Fruit fly (Drosophila melanogaster): ENCODE data around the gene Epg5.

The Epg5 gene

DNA sequence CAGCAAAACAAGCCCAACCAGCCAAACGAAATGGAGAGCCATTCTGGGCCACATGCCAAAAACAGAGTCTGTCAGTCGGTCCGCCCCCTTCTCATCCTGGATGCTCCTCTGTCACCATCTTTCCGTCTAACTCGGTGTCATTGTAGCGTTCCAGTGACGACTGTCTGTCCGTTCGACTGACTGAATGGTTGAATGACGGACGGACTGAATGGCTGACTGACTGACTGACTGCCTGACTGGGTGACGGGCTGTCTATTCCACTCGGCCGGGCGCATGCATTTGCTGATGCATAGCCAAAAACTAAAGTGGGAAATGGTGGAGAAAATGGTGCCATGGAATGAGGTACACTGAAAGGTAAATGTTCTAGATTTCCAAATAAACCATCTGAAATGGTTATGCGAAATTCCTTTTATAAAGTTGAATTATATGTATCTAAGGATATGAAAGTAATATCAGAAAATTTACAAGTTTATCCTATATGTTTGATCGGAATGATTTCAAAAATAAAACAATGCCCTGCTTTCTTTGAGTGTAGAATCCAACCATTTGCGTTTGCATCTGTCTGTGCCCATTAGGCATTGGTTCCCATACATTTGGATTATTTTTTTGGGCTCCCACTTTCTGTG lies 45.7 kb upstream of the Epg5 start (continued):
- TF ChIP-seq CG6272 (GFP tag; IDR thresholded peaks at IDR 0.05) (0 out of 2 replicates have a peak, but pooled peaks have one; percentile 29), CG14441 (GFP tag; IDR thresholded peaks at IDR 0.05) (0 out of 2 replicates have a peak, but pooled peaks have one; percentile 37), run (tag; optimal IDR thresholded peaks at IDR 0.05) (no peak), CG4820 (GFP tag; optimal IDR thresholded peaks at IDR 0.05) (peak; percentile 2), CG4424 (GFP tag; optimal IDR thresholded peaks at IDR 0.05) (peak; percentile 2), CG10654 (GFP tag; optimal IDR thresholded peaks at IDR 0.05) (peak; percentile 28), CG14965 (GFP tag; optimal IDR thresholded peaks at IDR 0.05; ENCODE audit: borderline replicate concordance) (no peak), CG12769 (tag; optimal IDR thresholded peaks at IDR 0.05) (peak; percentile 3), Mrtf (GFP tag; IDR thresholded peaks at IDR 0.05) (0 out of 3 replicates have a peak, but pooled peaks have one; percentile 35), Oli (tag; optimal IDR thresholded peaks at IDR 0.05) (peak; percentile 32), CG8281 (tag; optimal IDR thresholded peaks at IDR 0.05) (peak; percentile 94), tap (tag; optimal IDR thresholded peaks at IDR 0.05) (peak; percentile 67), Drgx (GFP tag; IDR thresholded peaks at IDR 0.05) (peak; percentile 21; the same call in 1 of the 2 replicates), CG14014 (GFP tag; IDR thresholded peaks at IDR 0.05) (0 out of 2 replicates have a peak, but pooled peaks have one; percentile 16), lov (optimal IDR thresholded peaks at IDR 0.05) (no peak), lov (GFP tag; IDR thresholded peaks at IDR 0.05) (no peak), CG1233 (GFP tag; optimal IDR thresholded peaks at IDR 0.05) (peak; percentile 14), tin (GFP tag; optimal IDR thresholded peaks at IDR 0.05) (peak; percentile 32), Hr39 (optimal IDR thresholded peaks at IDR 0.05) (no peak), Hr51 (GFP tag; optimal IDR thresholded peaks at IDR 0.05) (peak in 1 of 2 experiments; percentile 35), cg (GFP tag; optimal IDR thresholded peaks at IDR 0.05) (no peak)

DNA sequence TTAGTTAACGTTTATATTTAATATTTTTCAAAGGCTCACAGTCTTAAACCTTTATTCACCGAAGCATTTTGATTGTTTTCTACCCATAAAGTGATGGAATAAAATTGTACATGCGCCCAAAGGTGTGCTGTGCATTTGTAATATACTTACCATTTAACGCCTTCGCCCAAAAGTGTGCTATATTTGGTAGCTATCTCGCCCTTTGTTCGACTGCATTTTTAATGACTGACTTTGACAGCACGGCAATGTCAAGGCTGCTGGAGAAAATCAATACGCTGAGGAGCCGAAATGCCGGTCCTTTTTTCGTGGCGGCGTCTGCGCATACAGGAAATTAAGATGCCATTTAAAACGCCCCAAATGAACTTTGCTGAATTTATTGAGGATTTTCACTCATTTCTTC lies 40.1 kb upstream of the Epg5 start:
- TF ChIP-seq Atf3 (GFP tag; optimal IDR thresholded peaks at IDR 0.05) (no peak), nerfin-1 (tag; optimal IDR thresholded peaks at IDR 0.05) (no peak), Antp (GFP tag; optimal IDR thresholded peaks at IDR 0.05) (no peak), ERR (GFP tag; optimal IDR thresholded peaks at IDR 0.05) (peak; percentile 84), btn (GFP tag; optimal IDR thresholded peaks at IDR 0.05) (no peak), CTCF (GFP tag; optimal IDR thresholded peaks at IDR 0.05) (peak; percentile 28), CG30431 (GFP tag; optimal IDR thresholded peaks at IDR 0.05) (no peak), D19B (GFP tag; optimal IDR thresholded peaks at IDR 0.05) (no peak), CG8290 (GFP tag; optimal IDR thresholded peaks at IDR 0.05) (no peak), CG8290 (tag; optimal IDR thresholded peaks at IDR 0.05) (peak in 1 of 2 experiments; percentile 18), gem (tag; optimal IDR thresholded peaks at IDR 0.05) (no peak), CG17912 (GFP tag; optimal IDR thresholded peaks at IDR 0.05) (no peak), dpn (GFP tag; optimal IDR thresholded peaks at IDR 0.05) (no peak), cwo (GFP tag; optimal IDR thresholded peaks at IDR 0.05) (no peak), CG13287 (GFP tag; IDR thresholded peaks at IDR 0.05; ENCODE audit: partially characterized antibody) (0 out of 2 replicates have a peak, but pooled peaks have one; percentile 7), Hand (GFP tag; optimal IDR thresholded peaks at IDR 0.05) (no peak), CG3847 (GFP tag; IDR thresholded peaks at IDR 0.05) (no peak), vnd (GFP tag; IDR thresholded peaks at IDR 0.05; ENCODE audit: partially characterized antibody) (no peak), fd96Cb (tag; optimal IDR thresholded peaks at IDR 0.05) (no peak), CG4328 (GFP tag; optimal IDR thresholded peaks at IDR 0.05) (no peak), CG12219 (GFP tag; optimal IDR thresholded peaks at IDR 0.05) (no peak), onecut (GFP tag; IDR thresholded peaks at IDR 0.05) (peak; percentile 77), CG10654 (GFP tag; optimal IDR thresholded peaks at IDR 0.05) (no peak), fd64A (GFP tag; optimal IDR thresholded peaks at IDR 0.05) (no peak), CG10462 (GFP tag; optimal IDR thresholded peaks at IDR 0.05) (no peak), slou (GFP tag; optimal IDR thresholded peaks at IDR 0.05) (no peak), aop (GFP tag; IDR thresholded peaks at IDR 0.05) (no peak), Mrtf (GFP tag; IDR thresholded peaks at IDR 0.05) (no peak), chinmo (GFP tag; IDR thresholded peaks at IDR 0.05; ENCODE audit: partially characterized antibody) (0 out of 4 replicates have a peak, but pooled peaks have one; percentile 26), CG1602 (GFP tag; optimal IDR thresholded peaks at IDR 0.05) (no peak), CG5245 (GFP tag; optimal IDR thresholded peaks at IDR 0.05) (no peak), fd102C (GFP tag; optimal IDR thresholded peaks at IDR 0.05) (no peak)

Data from whole organism, embryonic.